Fruit fly (Drosophila melanogaster): ENCODE measurements around the gene CG11686.

DNA sequence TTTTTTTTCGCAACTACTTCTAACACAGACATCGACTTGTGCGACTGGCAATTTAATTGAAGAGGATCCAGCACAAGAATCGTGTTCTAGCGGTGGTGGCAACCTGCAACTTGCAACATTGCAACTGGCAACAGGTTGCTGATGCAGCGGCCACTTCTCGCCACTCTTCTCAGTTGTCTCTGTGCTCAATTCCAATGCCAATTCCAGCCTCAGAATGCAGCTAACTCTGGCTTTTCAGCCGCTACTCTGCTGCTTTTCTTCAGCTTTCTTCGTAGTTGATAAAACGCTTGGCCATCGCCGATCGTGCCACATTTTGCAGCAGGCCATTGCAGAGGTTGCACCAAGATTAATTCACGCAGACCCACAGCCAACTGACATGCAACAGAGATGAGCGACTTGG lies 30.2 kb downstream of the CG11686 start, which contains the start of gene Osi22:
- TF ChIP-seq Dad (GFP tag; optimal IDR thresholded peaks at IDR 0.05) (no peak), crp (GFP tag; optimal IDR thresholded peaks at IDR 0.05) (no peak)

All from whole organism, embryonic.